Worm (Caenorhabditis elegans): ENCODE results near the gene Y17G9B.8.

Y17G9B.8 gene

ce11 chrIV:4749728-4750278 is 8.8 kb downstream of the Y17G9B.8 start, which contains the start of the genes rpl-20 and Y17G9B.5 (continued):
- TF ChIP-seq hlh-30 (tag; optimal IDR thresholded peaks at IDR 0.05; ENCODE audit: insufficient read depth) = peak; percentile 98
- peak; percentile 38 for TF ChIP-seq ztf-11 (tag; optimal IDR thresholded peaks at IDR 0.05)
- peak; percentile 98 for TF ChIP-seq F37D6.2 (tag; optimal IDR thresholded peaks at IDR 0.05)
- peak; percentile 94 for TF ChIP-seq fos-1 (tag; optimal IDR thresholded peaks at IDR 0.05)
- peak; percentile 99 for TF ChIP-seq arid-1 (GFP tag; conservative IDR thresholded peaks at IDR 0.05)
- TF ChIP-seq nhr-11 (tag; optimal IDR thresholded peaks at IDR 0.05) = peak; percentile 100
- TF ChIP-seq ces-1 (GFP tag; optimal IDR thresholded peaks at IDR 0.05) = peak; percentile 96
- peak; percentile 40 for TF ChIP-seq ceh-82 (tag; optimal IDR thresholded peaks at IDR 0.05)
- peak; percentile 93 for TF ChIP-seq ZK337.2 (GFP tag; IDR thresholded peaks at IDR 0.05)
- TF ChIP-seq unc-39 (tag; optimal IDR thresholded peaks at IDR 0.05) = no peak
- TF ChIP-seq lin-29 (GFP tag; IDR thresholded peaks at IDR 0.05) = peak; percentile 99
- peak; percentile 96 for TF ChIP-seq F10B5.3 (tag; optimal IDR thresholded peaks at IDR 0.05)
- peak; percentile 100 for TF ChIP-seq ceh-20 (GFP tag; IDR thresholded peaks at IDR 0.05)
- TF ChIP-seq T26A8.4 (GFP tag; IDR thresholded peaks at IDR 0.05) = peak; percentile 100
- TF ChIP-seq hmg-1.1 (GFP tag; IDR thresholded peaks at IDR 0.05) = peak; percentile 100
- TF ChIP-seq zip-2 (tag; optimal IDR thresholded peaks at IDR 0.05) = peak; percentile 95
- TF ChIP-seq lin-1 (GFP tag; IDR thresholded peaks at IDR 0.05) = peak; percentile 99
- peak; percentile 95 to 98 for TF ChIP-seq daf-16 (GFP tag; optimal IDR thresholded peaks at IDR 0.05)
- peak; percentile 97 for TF ChIP-seq daf-16 (tag; optimal IDR thresholded peaks at IDR 0.05)
- peak; percentile 99 for TF ChIP-seq mes-2 (tag; optimal IDR thresholded peaks at IDR 0.05; ENCODE audit: poor library complexity, severe bottlenecking)
- peak; percentile 97 for TF ChIP-seq snpc-1.2 (GFP tag; IDR thresholded peaks at IDR 0.05)
- peak; percentile 97 for TF ChIP-seq Y5F2A.4 (GFP tag; optimal IDR thresholded peaks at IDR 0.05)
- peak; percentile 100 for TF ChIP-seq spr-3 (GFP tag; optimal IDR thresholded peaks at IDR 0.05)
- TF ChIP-seq dpl-1 (GFP tag; optimal IDR thresholded peaks at IDR 0.05) = peak; percentile 99
- peak; percentile 36 for TF ChIP-seq set-16 (GFP tag; IDR thresholded peaks at IDR 0.05)
- TF ChIP-seq nhr-6 (tag; optimal IDR thresholded peaks at IDR 0.05) = peak; percentile 99
- TF ChIP-seq mxl-3 (GFP tag; optimal IDR thresholded peaks at IDR 0.05) = peak; percentile 95
- peak; percentile 99 for TF ChIP-seq skn-1 (tag; optimal IDR thresholded peaks at IDR 0.05)
- TF ChIP-seq fkh-10 (GFP tag; optimal IDR thresholded peaks at IDR 0.05) = peak; percentile 100
- no peak for TF ChIP-seq Y105C5A.15 (GFP tag; IDR thresholded peaks at IDR 0.05)
- peak; percentile 100 for TF ChIP-seq nhr-77 (tag; optimal IDR thresholded peaks at IDR 0.05)

ce11 chrIV:4749155-4749554 is 9.5 kb downstream of the Y17G9B.8 start:
- peak; percentile 48; the same call in 1 of the 2 replicates for TF ChIP-seq lim-7 (GFP tag; IDR thresholded peaks at IDR 0.05)
- TF ChIP-seq ctbp-1 (GFP tag; IDR thresholded peaks at IDR 0.05) = no peak
- no peak for TF ChIP-seq nhr-28 (tag; optimal IDR thresholded peaks at IDR 0.05)
- TF ChIP-seq F49E8.2 (tag; optimal IDR thresholded peaks at IDR 0.05; ENCODE audit: borderline replicate concordance) = no peak
- TF ChIP-seq aha-1 (tag) = peak; percentile 29
- TF ChIP-seq ceh-44 (GFP tag; IDR thresholded peaks at IDR 0.05) = 0 out of 2 replicates have a peak, but pooled peaks have one; percentile 46
- TF ChIP-seq F37D6.2 (tag; optimal IDR thresholded peaks at IDR 0.05) = no peak
- TF ChIP-seq set-16 (GFP tag; IDR thresholded peaks at IDR 0.05) = peak; percentile 69
- 0 out of 2 replicates have a peak, but pooled peaks have one; percentile 20 for TF ChIP-seq F44E2.7 (GFP tag; IDR thresholded peaks at IDR 0.05)

- TF ChIP-seq nhr-237 (tag; optimal IDR thresholded peaks at IDR 0.05) = peak; percentile 21
- TF ChIP-seq F26F4.8 (GFP tag; conservative IDR thresholded peaks at IDR 0.05) = no peak
- peak; percentile 79 for TF ChIP-seq lin-38 (GFP tag; IDR thresholded peaks at IDR 0.05)
- TF ChIP-seq ZK546.5 (tag; optimal IDR thresholded peaks at IDR 0.05) = no peak
- peak; percentile 15 for TF ChIP-seq spr-1 (tag; optimal IDR thresholded peaks at IDR 0.05)
- TF ChIP-seq zfp-2 (tag; optimal IDR thresholded peaks at IDR 0.05) = peak; percentile 11
- peak; percentile 43 for TF ChIP-seq unc-130 (GFP tag; optimal IDR thresholded peaks at IDR 0.05)
- peak; percentile 73 for TF ChIP-seq T26A8.4 (GFP tag; IDR thresholded peaks at IDR 0.05)
- peak; percentile 28; the same call in 1 of the 2 replicates for TF ChIP-seq Y48G9A.11 (GFP tag; IDR thresholded peaks at IDR 0.05)
- TF ChIP-seq mxl-2 (GFP tag; conservative IDR thresholded peaks at IDR 0.05) = no peak
- peak; percentile 78 for TF ChIP-seq ama-1 (optimal IDR thresholded peaks at IDR 0.05)
- no peak for TF ChIP-seq mdl-1 (tag; optimal IDR thresholded peaks at IDR 0.05)
- TF ChIP-seq lin-13 (GFP tag; optimal IDR thresholded peaks at IDR 0.05) = peak; percentile 36
- no peak for TF ChIP-seq F10B5.3 (tag; optimal IDR thresholded peaks at IDR 0.05)
These were observed 10.1 kb downstream of the Y17G9B.8 start, which contains the start of gene cyc-2.1 for ce11 chrIV:4748408-4749105. TSS of gene cyc-2.1 (minus strand) at chrIV:4749012.

All from whole organism, L4 larva.